Worm (Caenorhabditis elegans): ENCODE measurements around the gene F53C11.1.

DNA sequence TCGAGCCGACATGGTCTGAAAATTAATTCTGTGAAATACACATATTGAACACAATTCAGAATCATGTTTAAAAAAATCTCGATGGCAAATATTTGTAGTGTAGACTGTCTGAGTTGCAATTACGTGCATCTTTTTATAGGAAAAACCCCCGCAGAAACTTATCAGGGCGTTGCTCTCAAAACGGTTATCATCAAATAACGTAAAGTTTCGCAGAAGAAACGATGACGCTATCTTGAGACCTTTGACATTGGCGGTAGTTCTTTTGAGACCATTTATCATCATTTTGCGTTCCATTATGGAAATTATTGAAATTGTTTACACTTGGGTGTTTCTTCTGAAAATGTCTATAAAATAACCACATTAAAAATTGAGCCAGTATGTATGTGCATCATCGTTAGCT lies 44.8 kb upstream of the F53C11.1 start, which contains the start of gene dct-17:
- TF ChIP-seq npax-4 (tag; optimal IDR thresholded peaks at IDR 0.05) (no peak), pqm-1 (tag; optimal IDR thresholded peaks at IDR 0.05) (no peak), ceh-22 (tag; optimal IDR thresholded peaks at IDR 0.05) (no peak), nhr-11 (tag; optimal IDR thresholded peaks at IDR 0.05) (no peak), sdc-2 (tag; optimal IDR thresholded peaks at IDR 0.05) (no peak), pha-4 (tag; optimal IDR thresholded peaks at IDR 0.05) (no peak), nfya-1 (tag; optimal IDR thresholded peaks at IDR 0.05) (no peak), tbx-2 (tag; optimal IDR thresholded peaks at IDR 0.05) (no peak), hlh-6 (tag; optimal IDR thresholded peaks at IDR 0.05) (no peak), pax-1 (tag; optimal IDR thresholded peaks at IDR 0.05) (no peak), F13H6.1 (tag; optimal IDR thresholded peaks at IDR 0.05) (no peak), pag-3 (tag; optimal IDR thresholded peaks at IDR 0.05; ENCODE audit: borderline replicate concordance) (no peak), pat-9 (tag; optimal IDR thresholded peaks at IDR 0.05) (no peak), T23F11.4 (GFP tag; optimal IDR thresholded peaks at IDR 0.05) (no peak)

Data from whole organism, late embryonic.